Worm (Caenorhabditis elegans) whole organism, L3 larva: ENCODE results near the gene eak-3.

Experiments
- R02D3.7 ChIP-seq: fragments of 150-350 bp; optimal IDR thresholded peaks from 2 replicates; lab custom pipeline; 2014; ENCODE audit warnings: missing biosample characterization, missing genetic modification characterization
- aly-2 ChIP-seq: fragments of 150-350 bp; optimal IDR thresholded peaks from 2 replicates; lab custom pipeline; 2014; ENCODE audit warnings: missing biosample characterization, missing genetic modification characterization
- ama-1 ChIP-seq: fragments of 150-350 bp; optimal IDR thresholded peaks from 2 replicates; lab custom pipeline; 2018
- ceh-16 ChIP-seq: sonication (generic microtip); optimal IDR thresholded peaks from 2 replicates; lab custom pipeline; 2017; ENCODE audit warnings: missing biosample characterization, missing genetic modification characterization
- ceh-28 ChIP-seq: fragments of 150-350 bp; optimal IDR thresholded peaks from 2 replicates; lab custom pipeline; 2014; ENCODE audit warnings: missing biosample characterization, missing genetic modification reagents, missing genetic modification characterization
- ceh-82 ChIP-seq: fragments of 150-350 bp; optimal IDR thresholded peaks from 2 replicates; lab custom pipeline; 2014; ENCODE audit warnings: missing biosample characterization, missing genetic modification characterization
- ceh-9 ChIP-seq: sonication (generic microtip); optimal IDR thresholded peaks from 2 replicates; lab custom pipeline; 2018; ENCODE audit warnings: missing biosample characterization, missing genetic modification characterization
- daf-12 ChIP-seq: fragments of 150-350 bp; optimal IDR thresholded peaks from 2 replicates; lab custom pipeline; 2014; ENCODE audit warnings: missing biosample characterization, missing genetic modification reagents, missing genetic modification characterization
- egl-27 ChIP-seq: sonication (generic microtip); optimal IDR thresholded peaks from 4 replicates; lab custom pipeline; 2017; ENCODE audit warnings: missing biosample characterization, missing genetic modification reagents, missing genetic modification characterization
- egl-5 ChIP-seq: fragments of 150-350 bp; optimal IDR thresholded peaks from 2 replicates; lab custom pipeline; 2017; ENCODE audit warnings: missing biosample characterization, missing genetic modification reagents, missing genetic modification characterization, inconsistent platforms
- elt-1 ChIP-seq: fragments of 150-350 bp; optimal IDR thresholded peaks from 2 replicates; lab custom pipeline; 2014; ENCODE audit warnings: missing biosample characterization, missing genetic modification characterization
- elt-2 ChIP-seq: sonication (generic microtip); optimal IDR thresholded peaks from 2 replicates; lab custom pipeline; 2016; ENCODE audit warnings: missing genetic modification reagents, mild to moderate bottlenecking, missing genetic modification characterization, missing compliant biosample characterization
- eor-1 ChIP-seq, 2 experiments: fragments of 150-350 bp; optimal IDR thresholded peaks; 2 replicates each; lab custom pipeline; 2014 to 2018; ENCODE audit warnings: missing biosample characterization in 2 of 2, missing genetic modification characterization in 2 of 2
- fkh-10 ChIP-seq: sonication (generic microtip); optimal IDR thresholded peaks from 2 replicates; lab custom pipeline; 2017; ENCODE audit warnings: missing biosample characterization, missing genetic modification reagents, missing genetic modification characterization
- fkh-2 ChIP-seq: fragments of 150-350 bp; optimal IDR thresholded peaks from 2 replicates; lab custom pipeline; 2014; ENCODE audit warnings: missing biosample characterization, missing genetic modification reagents, missing genetic modification characterization
- fos-1 ChIP-seq: fragments of 150-350 bp; optimal IDR thresholded peaks from 2 replicates; lab custom pipeline; 2014; ENCODE audit warnings: missing biosample characterization, missing genetic modification characterization
- jun-1 ChIP-seq: fragments of 150-350 bp; optimal IDR thresholded peaks from 2 replicates; lab custom pipeline; 2014; ENCODE audit warnings: missing biosample characterization, missing genetic modification reagents, missing genetic modification characterization
- lin-15B ChIP-seq: fragments of 150-350 bp; optimal IDR thresholded peaks from 2 replicates; lab custom pipeline; 2014; ENCODE audit warnings: missing biosample characterization, missing genetic modification characterization
- lsy-12 ChIP-seq: sonication (generic microtip); optimal IDR thresholded peaks from 2 replicates; lab custom pipeline; 2016; ENCODE audit warnings: mild to moderate bottlenecking, missing genetic modification characterization, missing compliant biosample characterization
- mdl-1 ChIP-seq: fragments of 150-350 bp; optimal IDR thresholded peaks from 2 replicates; lab custom pipeline; 2014; ENCODE audit warnings: missing biosample characterization, missing genetic modification characterization
- mml-1 ChIP-seq: fragments of 150-350 bp; sonication (generic microtip); optimal IDR thresholded peaks from 3 replicates; lab custom pipeline; 2014; ENCODE audit warnings: missing biosample characterization, missing genetic modification characterization
- nfya-1 ChIP-seq: sonication (generic microtip); optimal IDR thresholded peaks from 2 replicates; lab custom pipeline; 2017; ENCODE audit warnings: missing genetic modification characterization, mild to moderate bottlenecking, missing compliant biosample characterization, antibody characterized with exemption, moderate library complexity; ENCODE audit not compliant: insufficient read depth
- nhr-12 ChIP-seq: fragments of 150-350 bp; optimal IDR thresholded peaks from 2 replicates; lab custom pipeline; 2014; ENCODE audit warnings: missing biosample characterization, missing genetic modification characterization
- nhr-23 ChIP-seq: fragments of 150-350 bp; optimal IDR thresholded peaks from 2 replicates; lab custom pipeline; 2014; ENCODE audit warnings: missing biosample characterization, missing genetic modification reagents, missing genetic modification characterization
- nhr-237 ChIP-seq: fragments of 150-350 bp; optimal IDR thresholded peaks from 2 replicates; lab custom pipeline; 2014; ENCODE audit warnings: missing biosample characterization, missing genetic modification characterization
- nhr-25 ChIP-seq: sonication (generic microtip); optimal IDR thresholded peaks from 2 replicates; lab custom pipeline; 2017; ENCODE audit warnings: missing biosample characterization, missing genetic modification characterization
- nhr-28 ChIP-seq: fragments of 150-350 bp; optimal IDR thresholded peaks from 2 replicates; lab custom pipeline; 2014; ENCODE audit warnings: missing biosample characterization, missing genetic modification characterization
- nhr-76 ChIP-seq: fragments of 150-350 bp; sonication (generic microtip); optimal IDR thresholded peaks from 5 replicates; lab custom pipeline; 2014; ENCODE audit warnings: missing biosample characterization, missing genetic modification characterization
- nhr-77 ChIP-seq: fragments of 150-350 bp; optimal IDR thresholded peaks from 2 replicates; lab custom pipeline; 2014; ENCODE audit warnings: missing biosample characterization, missing genetic modification characterization
- pha-4 ChIP-seq: fragments of 150-350 bp; optimal IDR thresholded peaks from 2 replicates; lab custom pipeline; 2014; ENCODE audit warnings: missing biosample characterization, missing genetic modification reagents, missing genetic modification characterization
- pqm-1 ChIP-seq: fragments of 150-350 bp; optimal IDR thresholded peaks from 2 replicates; lab custom pipeline; 2017; ENCODE audit warnings: missing biosample characterization, missing genetic modification characterization, inconsistent platforms
- sea-2 ChIP-seq: fragments of 150-350 bp; sonication (generic microtip); optimal IDR thresholded peaks from 4 replicates; lab custom pipeline; 2014; ENCODE audit warnings: missing biosample characterization, missing genetic modification reagents, missing genetic modification characterization
- skn-1 ChIP-seq: fragments of 150-350 bp; optimal IDR thresholded peaks from 2 replicates; lab custom pipeline; 2014; ENCODE audit warnings: missing biosample characterization, missing genetic modification characterization
- snpc-4 ChIP-seq: fragments of 150-350 bp; optimal IDR thresholded peaks from 2 replicates; lab custom pipeline; 2014; ENCODE audit warnings: missing biosample characterization, missing genetic modification characterization
- tbx-2 ChIP-seq: sonication (generic microtip); optimal IDR thresholded peaks from 2 replicates; lab custom pipeline; 2016; ENCODE audit warnings: mild to moderate bottlenecking, missing genetic modification characterization, missing compliant biosample characterization
- unc-39 ChIP-seq: sonication (generic microtip); optimal IDR thresholded peaks from 4 replicates; lab custom pipeline; 2017; ENCODE audit warnings: missing biosample characterization, missing genetic modification characterization
- unc-62 ChIP-seq: fragments of 150-350 bp; sonication (generic microtip); optimal IDR thresholded peaks from 4 replicates; lab custom pipeline; 2014; ENCODE audit warnings: missing biosample characterization, missing genetic modification reagents, missing genetic modification characterization
- zag-1 ChIP-seq: fragments of 150-350 bp; optimal IDR thresholded peaks from 2 replicates; lab custom pipeline; 2014; ENCODE audit warnings: missing biosample characterization, missing genetic modification characterization
- ztf-4 ChIP-seq: fragments of 150-350 bp; optimal IDR thresholded peaks from 2 replicates; lab custom pipeline; 2014; ENCODE audit warnings: missing biosample characterization, missing genetic modification characterization

The eak-3 gene

ce11 chrIII:1220012-1220411, 43.7 kb upstream of the eak-3 start:
- TF ChIP-seq elt-2 (tag; lab: Kevin White, UChicago) (peak; percentile 85), pqm-1 (peak; percentile 31), sea-2 (GFP tag; lab: Kevin White, UChicago) (no peak), lin-15B (tag; lab: Kevin White, UChicago) (no peak), nhr-12 (tag; lab: Kevin White, UChicago) (no peak), pha-4 (tag; lab: Kevin White, UChicago) (peak; percentile 44), jun-1 (no peak), snpc-4 (tag; lab: Kevin White, UChicago) (no peak), R02D3.7 (no peak), elt-1 (no peak), lsy-12 (tag; lab: Kevin White, UChicago) (no peak), tbx-2 (tag; lab: Kevin White, UChicago) (no peak)

- no peak for TF ChIP-seq mdl-1 (tag; lab: Kevin White, UChicago)
- no peak for TF ChIP-seq nhr-25 (tag; lab: Kevin White, UChicago)
- no peak for TF ChIP-seq mml-1 (tag; lab: Kevin White, UChicago)
- no peak for TF ChIP-seq R02D3.7
- no peak for TF ChIP-seq unc-39 (tag; lab: Kevin White, UChicago)
- TF ChIP-seq lin-15B (tag; lab: Kevin White, UChicago), result no peak
- no peak for TF ChIP-seq fkh-2 (tag; lab: Kevin White, UChicago)
- TF ChIP-seq elt-2 (tag; lab: Kevin White, UChicago), result no peak
- no peak for TF ChIP-seq unc-62 (GFP tag; lab: Kevin White, UChicago)
- TF ChIP-seq egl-27 (tag; lab: Kevin White, UChicago), result no peak
- no peak for TF ChIP-seq fos-1 (tag; lab: Kevin White, UChicago)
- no peak for TF ChIP-seq lsy-12 (tag; lab: Kevin White, UChicago)
- no peak for TF ChIP-seq aly-2
- TF ChIP-seq egl-5 (tag; lab: Kevin White, UChicago), result no peak
- no peak for TF ChIP-seq nhr-28
Measured at ce11 chrIII:1218998-1219397, 42.6 kb upstream of the eak-3 start.

- TF ChIP-seq nfya-1 (tag; lab: Kevin White, UChicago), result peak; percentile 27
- peak; percentile 13 for TF ChIP-seq elt-2 (tag; lab: Kevin White, UChicago)
- peak; percentile 11 for TF ChIP-seq lin-15B (tag; lab: Kevin White, UChicago)
- no peak for TF ChIP-seq fkh-2 (tag; lab: Kevin White, UChicago)
- no peak for TF ChIP-seq nhr-237
- peak; percentile 4 for TF ChIP-seq pha-4 (tag; lab: Kevin White, UChicago)
- TF ChIP-seq eor-1 (tag; optimal IDR thresholded peaks at IDR 0.05; lab: Kevin White, UChicago), result no peak
- no peak for TF ChIP-seq ceh-9
Measured at ce11 chrIII:1218221-1218620, 41.9 kb upstream of the eak-3 start.

- TF ChIP-seq ztf-4 (tag; lab: Kevin White, UChicago) (no peak), ceh-28 (tag; lab: Kevin White, UChicago) (peak; percentile 63)
Measured at ce11 chrIII:1216096-1216495, 39.7 kb upstream of the eak-3 start.

- TF ChIP-seq skn-1 (tag; lab: Kevin White, UChicago) (no peak), jun-1 (peak; percentile 63), pqm-1 (peak; percentile 91), ama-1 (peak; percentile 62), elt-2 (tag; lab: Kevin White, UChicago) (peak; percentile 96)
Measured at ce11 chrIII:1214680-1215079, 38.3 kb upstream of the eak-3 start, which contains the start of gene Y119D3B.21. Gene Y119D3B.21, plus strand, starts transcription at chrIII:1215000.

ce11 chrIII:1214121-1214673, 37.8 kb upstream of the eak-3 start:
- TF ChIP-seq daf-12 (tag; lab: Kevin White, UChicago) (no peak), ceh-16 (tag; lab: Kevin White, UChicago) (no peak), elt-2 (tag; lab: Kevin White, UChicago) (no peak), zag-1 (tag; lab: Kevin White, UChicago) (no peak), nhr-23 (tag; lab: Kevin White, UChicago) (no peak), aly-2 (no peak), snpc-4 (tag; lab: Kevin White, UChicago) (no peak), fkh-10 (GFP tag; lab: Kevin White, UChicago) (no peak), sea-2 (GFP tag; lab: Kevin White, UChicago) (no peak), jun-1 (no peak), egl-27 (tag; lab: Kevin White, UChicago) (no peak), nhr-76 (tag; lab: Kevin White, UChicago) (no peak), nhr-77 (no peak), nhr-25 (tag; lab: Kevin White, UChicago) (no peak), mml-1 (tag; lab: Kevin White, UChicago) (no peak), eor-1 (tag; optimal IDR thresholded peaks at IDR 0.05; lab: Kevin White, UChicago) (no peak), ceh-82 (no peak)
